Worm (Caenorhabditis elegans): ENCODE measurements around the gene elb-1.

elb-1 gene

DNA sequence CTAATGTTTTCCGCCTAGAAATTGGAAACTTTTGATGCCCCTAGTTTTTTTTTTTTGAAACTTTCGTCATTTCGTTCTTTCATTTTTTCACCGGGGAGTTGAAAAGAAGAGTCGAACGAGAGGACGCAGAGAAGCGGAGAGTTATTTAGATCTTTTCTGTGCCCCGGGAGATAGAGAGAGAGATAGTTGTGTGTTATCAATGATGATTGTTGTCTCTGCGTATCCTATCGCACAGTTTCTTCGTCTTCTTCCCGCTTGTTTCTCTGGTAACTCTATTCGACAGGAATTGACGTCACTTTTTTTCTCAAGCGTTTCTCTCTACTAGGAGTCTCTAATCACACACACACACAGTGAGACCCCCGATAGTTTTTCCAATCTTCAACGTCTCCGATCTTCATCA is 29.9 kb downstream of the elb-1 start (continued):
- TF ChIP-seq skn-1 (tag; optimal IDR thresholded peaks at IDR 0.05) (no peak), mdt-29 (GFP tag; IDR thresholded peaks at IDR 0.05) (no peak), spr-1 (tag; optimal IDR thresholded peaks at IDR 0.05) (no peak), ces-1 (GFP tag; optimal IDR thresholded peaks at IDR 0.05) (no peak), nhr-111 (GFP tag; optimal IDR thresholded peaks at IDR 0.05) (no peak), nhr-10 (tag; optimal IDR thresholded peaks at IDR 0.05) (peak; percentile 81), gei-8 (GFP tag; optimal IDR thresholded peaks at IDR 0.05) (no peak), dmd-8 (GFP tag; IDR thresholded peaks at IDR 0.05) (no peak), mdl-1 (tag; optimal IDR thresholded peaks at IDR 0.05) (peak in 1 of 2 experiments; percentile 58), nhr-102 (tag; optimal IDR thresholded peaks at IDR 0.05) (peak; percentile 39), aly-2 (tag; optimal IDR thresholded peaks at IDR 0.05) (no peak), nhr-237 (tag; optimal IDR thresholded peaks at IDR 0.05) (no peak), lir-3 (tag; optimal IDR thresholded peaks at IDR 0.05) (no peak), lim-7 (GFP tag; IDR thresholded peaks at IDR 0.05) (no peak), hlh-11 (tag; optimal IDR thresholded peaks at IDR 0.05) (peak; percentile 94), ZK546.5 (tag; optimal IDR thresholded peaks at IDR 0.05) (no peak), ceh-82 (tag; optimal IDR thresholded peaks at IDR 0.05) (no peak), T26A8.4 (GFP tag; IDR thresholded peaks at IDR 0.05) (0 out of 2 replicates have a peak, but pooled peaks have one; percentile 35), lin-13 (GFP tag; optimal IDR thresholded peaks at IDR 0.05) (no peak), nhr-48 (tag; optimal IDR thresholded peaks at IDR 0.05) (peak; percentile 55), mep-1 (tag; optimal IDR thresholded peaks at IDR 0.05) (peak; percentile 82), spr-3 (GFP tag; optimal IDR thresholded peaks at IDR 0.05) (no peak), lin-1 (GFP tag; IDR thresholded peaks at IDR 0.05) (peak; percentile 70; the same call in 1 of the 2 replicates), vab-7 (GFP tag; IDR thresholded peaks at IDR 0.05) (no peak), ztf-11 (tag; optimal IDR thresholded peaks at IDR 0.05) (no peak)

DNA sequence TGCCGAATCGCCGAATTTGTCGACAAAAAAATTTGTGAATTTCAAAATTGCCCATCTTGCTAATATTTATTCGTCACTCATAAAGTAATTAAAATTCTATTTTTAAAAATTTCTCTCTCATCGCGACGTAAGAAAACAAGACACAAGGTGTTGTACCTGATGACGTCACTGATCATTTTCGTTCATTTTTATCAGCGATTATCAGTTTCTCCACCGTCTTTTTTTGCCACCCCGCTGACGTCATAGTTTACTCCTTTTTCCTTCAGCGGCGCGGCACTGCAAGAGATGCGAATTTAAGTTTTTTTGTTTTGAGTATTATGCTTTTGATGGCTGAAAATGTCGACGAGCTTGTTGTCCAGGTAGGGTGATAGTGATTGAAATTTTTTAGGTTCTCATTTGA is 34.5 kb downstream of the elb-1 start:
- peak; percentile 15 for TF ChIP-seq mep-1 (tag; optimal IDR thresholded peaks at IDR 0.05)
- no peak for TF ChIP-seq T20F7.1 (GFP tag; optimal IDR thresholded peaks at IDR 0.05)
- TF ChIP-seq daf-8 (GFP tag; IDR thresholded peaks at IDR 0.05) = no peak
- no peak for TF ChIP-seq Y48G9A.11 (GFP tag; IDR thresholded peaks at IDR 0.05)
- no peak for TF ChIP-seq egl-27 (tag; optimal IDR thresholded peaks at IDR 0.05)
- TF ChIP-seq F37D6.2 (tag; optimal IDR thresholded peaks at IDR 0.05) = no peak
- no peak for TF ChIP-seq Y105C5A.15 (GFP tag; IDR thresholded peaks at IDR 0.05)
- no peak for TF ChIP-seq nhr-25 (tag; optimal IDR thresholded peaks at IDR 0.05; ENCODE audit: borderline replicate concordance, insufficient read depth)
- TF ChIP-seq nhr-76 (tag; optimal IDR thresholded peaks at IDR 0.05) = no peak
- peak; percentile 57 for TF ChIP-seq nhr-48 (tag; optimal IDR thresholded peaks at IDR 0.05)
- peak; percentile 85 for TF ChIP-seq dmd-6 (GFP tag; IDR thresholded peaks at IDR 0.05)
- no peak for TF ChIP-seq nhr-237 (tag; optimal IDR thresholded peaks at IDR 0.05)
- TF ChIP-seq ces-1 (GFP tag; optimal IDR thresholded peaks at IDR 0.05) = no peak
- no peak for TF ChIP-seq ztf-7 (tag; optimal IDR thresholded peaks at IDR 0.05)
- TF ChIP-seq zip-2 (tag; optimal IDR thresholded peaks at IDR 0.05) = no peak
- TF ChIP-seq nhr-77 (tag; optimal IDR thresholded peaks at IDR 0.05) = peak; percentile 42
- no peak for TF ChIP-seq unc-62 (GFP tag; optimal IDR thresholded peaks at IDR 0.05 in 1 of 2)
- no peak for TF ChIP-seq unc-62 (tag; optimal IDR thresholded peaks at IDR 0.05)
- TF ChIP-seq lin-15B (tag; optimal IDR thresholded peaks at IDR 0.05) = no peak
- no peak for TF ChIP-seq snpc-1.2 (GFP tag; IDR thresholded peaks at IDR 0.05)
- TF ChIP-seq tra-1 (GFP tag; IDR thresholded peaks at IDR 0.05) = no peak
- no peak for TF ChIP-seq nhr-11 (tag; optimal IDR thresholded peaks at IDR 0.05)
- TF ChIP-seq F10B5.3 (tag; optimal IDR thresholded peaks at IDR 0.05) = no peak
- TF ChIP-seq lin-38 (GFP tag; IDR thresholded peaks at IDR 0.05) = no peak
- no peak for TF ChIP-seq lin-29 (GFP tag; IDR thresholded peaks at IDR 0.05)
- TF ChIP-seq zfp-2 (tag; optimal IDR thresholded peaks at IDR 0.05) = no peak
- TF ChIP-seq pqm-1 (tag; optimal IDR thresholded peaks at IDR 0.05) = peak; percentile 31
- no peak for TF ChIP-seq sdz-12 (GFP tag; optimal IDR thresholded peaks at IDR 0.05)
- TF ChIP-seq set-16 (GFP tag; IDR thresholded peaks at IDR 0.05) = no peak
- no peak for TF ChIP-seq lin-1 (GFP tag; IDR thresholded peaks at IDR 0.05)
- TF ChIP-seq F26F4.8 (GFP tag; conservative IDR thresholded peaks at IDR 0.05) = no peak
- peak; percentile 23 for TF ChIP-seq mes-2 (tag; optimal IDR thresholded peaks at IDR 0.05; ENCODE audit: poor library complexity, severe bottlenecking)
- TF ChIP-seq arid-1 (GFP tag; conservative IDR thresholded peaks at IDR 0.05) = no peak

Data from whole organism, L4 larva.